Worm (Caenorhabditis elegans) whole organism, L4 larva: ENCODE measurements around the gene Y39A1C.1.

Experiments
- F10B5.3 ChIP-seq: sonication (generic microtip); optimal IDR thresholded peaks from 2 replicates; lab custom pipeline; 2016; ENCODE audit warnings: mild to moderate bottlenecking, missing genetic modification characterization, missing compliant biosample characterization
- F26F4.8 ChIP-seq: fragments of 200-800 bp; sonication (Bioruptor generic); conservative IDR thresholded peaks from 2 replicates; pipeline ENCODE4 v1.3.6; 2022; ENCODE audit warnings: missing genetic modification characterization, missing compliant biosample characterization
- F37D6.2 ChIP-seq: sonication (generic microtip); optimal IDR thresholded peaks from 2 replicates; lab custom pipeline; 2016; ENCODE audit warnings: mild to moderate bottlenecking, missing genetic modification characterization, missing compliant biosample characterization
- F44E2.7 ChIP-seq: fragments of 200-800 bp; sonication (Bioruptor generic); IDR thresholded peaks from 2 replicates; pipeline ENCODE4 v2.1.2; 2022; ENCODE audit warnings: missing genetic modification characterization, missing compliant biosample characterization
- R02D3.7 ChIP-seq: fragments of 150-350 bp; sonication (generic microtip); optimal IDR thresholded peaks from 3 replicates; lab custom pipeline; 2014; ENCODE audit warnings: missing biosample characterization, missing genetic modification characterization
- Y105C5A.15 ChIP-seq: fragments of 200-800 bp; sonication (Bioruptor generic); IDR thresholded peaks from 2 replicates; pipeline ENCODE4 v1.3.6; 2022; ENCODE audit warnings: missing genetic modification characterization, missing compliant biosample characterization
- aly-2 ChIP-seq: sonication (generic microtip); optimal IDR thresholded peaks from 2 replicates; lab custom pipeline; 2018; ENCODE audit warnings: missing biosample characterization, missing genetic modification characterization
- ama-1 ChIP-seq: fragments of 150-350 bp; optimal IDR thresholded peaks from 2 replicates; lab custom pipeline; 2014; ENCODE audit warnings: inconsistent platforms, mixed read lengths
- arid-1 ChIP-seq: fragments of 200-800 bp; sonication (Bioruptor generic); conservative IDR thresholded peaks from 2 replicates; pipeline ENCODE4 v1.3.6; 2022; ENCODE audit warnings: missing genetic modification reagents, missing genetic modification characterization, missing compliant biosample characterization
- attf-4 ChIP-seq: sonication (generic microtip); optimal IDR thresholded peaks from 3 replicates; lab custom pipeline; 2017; ENCODE audit warnings: missing biosample characterization, missing genetic modification characterization
- ceh-20 ChIP-seq: fragments of 200-800 bp; sonication (Bioruptor generic); IDR thresholded peaks from 2 replicates; pipeline ENCODE4 v1.3.6; 2022; ENCODE audit warnings: missing genetic modification reagents, missing genetic modification characterization, missing compliant biosample characterization
- ces-1 ChIP-seq: fragments of 150-350 bp; sonication (generic microtip); optimal IDR thresholded peaks from 4 replicates; lab custom pipeline; 2014; ENCODE audit warnings: missing biosample characterization, missing genetic modification reagents, missing genetic modification characterization
- ctbp-1 ChIP-seq: fragments of 200-800 bp; sonication (Bioruptor generic); IDR thresholded peaks from 2 replicates; pipeline ENCODE4 v1.3.6; 2022; ENCODE audit warnings: missing genetic modification reagents, missing genetic modification characterization, missing compliant biosample characterization
- daf-12 ChIP-seq: fragments of 150-350 bp; optimal IDR thresholded peaks from 2 replicates; lab custom pipeline; 2014; ENCODE audit warnings: missing biosample characterization, missing genetic modification reagents, missing genetic modification characterization
- daf-16 ChIP-seq, 3 experiments: sonication (generic microtip); optimal IDR thresholded peaks; 2 replicates each; lab custom pipeline; 2016 to 2017; ENCODE audit warnings: missing genetic modification characterization in 3 of 3, missing genetic modification reagents in 3 of 3, mild to moderate bottlenecking in 2 of 3, missing compliant biosample characterization in 2 of 3, missing biosample characterization in 1 of 3, moderate library complexity in 1 of 3
- daf-8 ChIP-seq: fragments of 200-800 bp; sonication (Bioruptor generic); IDR thresholded peaks from 2 replicates; pipeline ENCODE4 v1.3.6; 2022; ENCODE audit warnings: missing genetic modification characterization, missing compliant biosample characterization
- dmd-6 ChIP-seq: fragments of 200-800 bp; sonication (Bioruptor generic); IDR thresholded peaks from 2 replicates; pipeline ENCODE4 v1.3.6; 2022; ENCODE audit warnings: missing genetic modification reagents, missing genetic modification characterization, missing compliant biosample characterization
- dpl-1 ChIP-seq: fragments of 150-350 bp; optimal IDR thresholded peaks from 2 replicates; lab custom pipeline; 2014; ENCODE audit warnings: missing biosample characterization, missing genetic modification reagents, missing genetic modification characterization
- egl-27 ChIP-seq: sonication (generic microtip); optimal IDR thresholded peaks from 3 replicates; lab custom pipeline; 2017; ENCODE audit warnings: missing biosample characterization, missing genetic modification reagents, missing genetic modification characterization
- fos-1 ChIP-seq: fragments of 150-350 bp; optimal IDR thresholded peaks from 2 replicates; lab custom pipeline; 2014; ENCODE audit warnings: missing biosample characterization, missing genetic modification characterization
- hlh-11 ChIP-seq: fragments of 200-800 bp; sonication (Bioruptor generic); optimal IDR thresholded peaks from 2 replicates; lab custom pipeline; 2018; ENCODE audit warnings: mild to moderate bottlenecking, missing genetic modification characterization, missing compliant biosample characterization
- lin-1 ChIP-seq: fragments of 200-800 bp; sonication (Bioruptor generic); IDR thresholded peaks from 2 replicates; pipeline ENCODE4 v1.3.6; 2022; ENCODE audit warnings: missing genetic modification reagents, missing genetic modification characterization, missing compliant biosample characterization
- lin-15B ChIP-seq: fragments of 150-350 bp; sonication (generic microtip); optimal IDR thresholded peaks from 3 replicates; lab custom pipeline; 2014; ENCODE audit warnings: missing biosample characterization, missing genetic modification characterization
- lin-38 ChIP-seq: fragments of 200-800 bp; sonication (Bioruptor generic); IDR thresholded peaks from 2 replicates; pipeline ENCODE4 v1.3.6; 2022; ENCODE audit warnings: missing genetic modification reagents, missing genetic modification characterization, missing compliant biosample characterization
- lir-3 ChIP-seq: sonication (generic microtip); optimal IDR thresholded peaks from 2 replicates; lab custom pipeline; 2016; ENCODE audit warnings: mild to moderate bottlenecking, missing genetic modification characterization, missing compliant biosample characterization
- madf-5 ChIP-seq, 2 experiments: fragments of 200-800 bp; sonication (Bioruptor generic); IDR thresholded peaks; 2 replicates each; pipeline ENCODE4 v1.3.6; 2022; ENCODE audit warnings: missing compliant biosample characterization in 2 of 2, missing genetic modification characterization in 2 of 2
- mdl-1 ChIP-seq, 2 experiments: fragments of 150-350 bp in 1 of 2; sonication (generic microtip) in 1 of 2; optimal IDR thresholded peaks; 2 replicates each; lab custom pipeline; 2014 to 2017; ENCODE audit warnings: missing biosample characterization in 2 of 2, missing genetic modification characterization in 2 of 2
- mdt-29 ChIP-seq: fragments of 200-800 bp; sonication (Bioruptor generic); IDR thresholded peaks from 2 replicates; pipeline ENCODE4 v1.3.6; 2022; ENCODE audit warnings: missing genetic modification reagents, missing genetic modification characterization, missing compliant biosample characterization
- mep-1 ChIP-seq: fragments of 150-350 bp; sonication (generic microtip); optimal IDR thresholded peaks from 3 replicates; lab custom pipeline; 2014; ENCODE audit warnings: missing biosample characterization, missing genetic modification characterization
- mxl-2 ChIP-seq: fragments of 200-800 bp; sonication (Bioruptor generic); conservative IDR thresholded peaks from 2 replicates; pipeline ENCODE4 v1.3.6; 2022; ENCODE audit warnings: missing genetic modification reagents, missing genetic modification characterization, missing compliant biosample characterization
- nhr-102 ChIP-seq: sonication (generic microtip); optimal IDR thresholded peaks from 2 replicates; lab custom pipeline; 2016; ENCODE audit warnings: mild to moderate bottlenecking, missing genetic modification characterization, moderate library complexity, missing compliant biosample characterization
- nhr-11 ChIP-seq: fragments of 150-350 bp; optimal IDR thresholded peaks from 2 replicates; lab custom pipeline; 2014; ENCODE audit warnings: missing biosample characterization, missing genetic modification characterization
- nhr-237 ChIP-seq: sonication (generic microtip); optimal IDR thresholded peaks from 2 replicates; lab custom pipeline; 2017; ENCODE audit warnings: missing biosample characterization, missing genetic modification characterization
- nhr-41 ChIP-seq: fragments of 200-800 bp; sonication (Bioruptor generic); IDR thresholded peaks from 2 replicates; pipeline ENCODE4 v1.3.6; 2022; ENCODE audit warnings: missing genetic modification reagents, missing genetic modification characterization, missing compliant biosample characterization
- nhr-42 ChIP-seq: fragments of 200-800 bp; sonication (Bioruptor generic); IDR thresholded peaks from 2 replicates; pipeline ENCODE4 v1.3.6; 2022; ENCODE audit warnings: missing genetic modification characterization, missing compliant biosample characterization
- nhr-48 ChIP-seq: sonication (generic microtip); optimal IDR thresholded peaks from 2 replicates; lab custom pipeline; 2016; ENCODE audit warnings: mild to moderate bottlenecking, missing genetic modification characterization, missing compliant biosample characterization
- nhr-77 ChIP-seq: fragments of 150-350 bp; optimal IDR thresholded peaks from 2 replicates; lab custom pipeline; 2014; ENCODE audit warnings: missing biosample characterization, missing genetic modification characterization
- pha-4 ChIP-seq, 2 experiments: fragments of 150-350 bp in 1 of 2; fragments of 200-800 bp in 1 of 2; sonication (Bioruptor generic) in 1 of 2; IDR thresholded peaks in 1 of 2; optimal IDR thresholded peaks in 1 of 2; 2 replicates each; pipeline versions ENCODE4 v1.3.6 to Lab custom; 2014 to 2022; ENCODE audit warnings: missing genetic modification characterization in 2 of 2, missing genetic modification reagents in 2 of 2, missing biosample characterization in 1 of 2, missing compliant biosample characterization in 1 of 2
- sdz-12 ChIP-seq: fragments of 200-800 bp; sonication (Bioruptor generic); optimal IDR thresholded peaks from 2 replicates; lab custom pipeline; 2018; ENCODE audit warnings: mild to moderate bottlenecking, missing genetic modification characterization, missing compliant biosample characterization
- skn-1 ChIP-seq: fragments of 150-350 bp; optimal IDR thresholded peaks from 2 replicates; lab custom pipeline; 2014; ENCODE audit warnings: missing biosample characterization, missing genetic modification characterization
- snpc-1.2 ChIP-seq: fragments of 200-800 bp; sonication (Bioruptor generic); IDR thresholded peaks from 2 replicates; pipeline ENCODE4 v1.3.6; 2022; ENCODE audit warnings: missing genetic modification reagents, missing genetic modification characterization, missing compliant biosample characterization
- spr-1 ChIP-seq: sonication (generic microtip); optimal IDR thresholded peaks from 2 replicates; lab custom pipeline; 2016; ENCODE audit warnings: mild to moderate bottlenecking, missing genetic modification characterization, missing compliant biosample characterization
- spr-3 ChIP-seq: fragments of 200-800 bp; sonication (Bioruptor generic); optimal IDR thresholded peaks from 2 replicates; lab custom pipeline; 2018; ENCODE audit warnings: mild to moderate bottlenecking, missing genetic modification characterization, missing compliant biosample characterization
- tra-1 ChIP-seq: fragments of 200-800 bp; sonication (Bioruptor generic); IDR thresholded peaks from 2 replicates; pipeline ENCODE4 v1.3.6; 2022; ENCODE audit warnings: missing genetic modification reagents, missing genetic modification characterization, missing compliant biosample characterization
- unc-62 ChIP-seq, 3 experiments: fragments of 150-350 bp in 1 of 3; sonication (generic microtip); optimal IDR thresholded peaks in 2 of 3; peaks in 1 of 3; 1 replicate in 1 of 3; 2 replicates in 2 of 3; lab custom pipeline; 2014 to 2017; ENCODE audit warnings: missing biosample characterization in 3 of 3, missing genetic modification characterization in 3 of 3, missing genetic modification reagents in 3 of 3, missing genotype in 1 of 3
- zfp-3 ChIP-seq: fragments of 200-800 bp; sonication (Bioruptor generic); conservative IDR thresholded peaks from 2 replicates; pipeline ENCODE4 v1.3.6; 2022; ENCODE audit warnings: missing genetic modification reagents, missing genetic modification characterization, missing compliant biosample characterization
- zip-11 ChIP-seq: fragments of 200-800 bp; sonication (Bioruptor generic); IDR thresholded peaks from 2 replicates; pipeline ENCODE4 v1.3.6; 2022; ENCODE audit warnings: missing genetic modification characterization, missing compliant biosample characterization
- zip-2 ChIP-seq: fragments of 150-350 bp; optimal IDR thresholded peaks from 2 replicates; lab custom pipeline; 2014; ENCODE audit warnings: missing biosample characterization, missing genetic modification characterization

The Y39A1C.1 gene

DNA sequence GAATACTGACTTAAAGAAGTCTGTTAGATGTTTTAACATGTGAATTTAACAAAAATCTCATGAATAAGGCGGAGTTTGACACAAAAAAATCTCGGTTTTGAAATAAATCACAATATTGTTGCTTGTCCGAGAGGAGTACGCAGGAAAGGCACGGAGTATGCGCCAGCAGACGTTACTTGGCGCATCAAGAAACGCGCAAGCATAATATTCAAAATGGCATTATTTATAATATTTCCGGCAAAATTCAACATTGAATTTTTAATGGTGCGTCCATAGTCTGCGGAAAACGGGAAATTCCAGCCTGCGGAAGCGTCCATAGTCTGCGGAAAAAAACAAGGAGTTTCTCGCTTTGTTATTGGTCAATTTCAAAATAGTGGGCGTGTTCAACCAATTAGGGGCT, 10.4 kb upstream of the Y39A1C.1 start, which contains the start of gene pde-12 (continued):
- TF ChIP-seq F26F4.8 (no peak), nhr-48 (tag; lab: Kevin White, UChicago) (peak; percentile 43), hlh-11 (tag; lab: Kevin White, UChicago) (no peak), mxl-2 (GFP tag; lab: Robert Waterston, UW) (no peak), arid-1 (GFP tag; lab: Robert Waterston, UW) (0 out of 2 replicates have a peak, but pooled peaks have one; percentile 35), ces-1 (no peak), unc-62 (GFP tag; optimal IDR thresholded peaks at IDR 0.05 in 1 of 2; lab: Kevin White, UChicago) (peak in 1 of 2 experiments; percentile 81), unc-62 (tag; optimal IDR thresholded peaks at IDR 0.05; lab: Kevin White, UChicago) (no peak), zip-2 (tag; lab: Kevin White, UChicago) (peak; percentile 80), skn-1 (tag; lab: Kevin White, UChicago) (no peak), ama-1 (no peak), fos-1 (no peak), attf-4 (no peak), nhr-77 (tag; lab: Kevin White, UChicago) (peak; percentile 61), sdz-12 (GFP tag; lab: Kevin White, UChicago) (no peak), nhr-102 (tag; lab: Kevin White, UChicago) (peak; percentile 86), lin-15B (peak; percentile 40), dmd-6 (GFP tag; lab: Robert Waterston, UW) (no peak), mdl-1 (tag; optimal IDR thresholded peaks at IDR 0.05; lab: Kevin White, UChicago) (no peak), F37D6.2 (tag; lab: Kevin White, UChicago) (peak; percentile 68), nhr-237 (tag; lab: Kevin White, UChicago) (no peak), nhr-11 (tag; lab: Kevin White, UChicago) (peak; percentile 63)
- TF ChIP-seq, all 104 proteins: peak for 44

DNA sequence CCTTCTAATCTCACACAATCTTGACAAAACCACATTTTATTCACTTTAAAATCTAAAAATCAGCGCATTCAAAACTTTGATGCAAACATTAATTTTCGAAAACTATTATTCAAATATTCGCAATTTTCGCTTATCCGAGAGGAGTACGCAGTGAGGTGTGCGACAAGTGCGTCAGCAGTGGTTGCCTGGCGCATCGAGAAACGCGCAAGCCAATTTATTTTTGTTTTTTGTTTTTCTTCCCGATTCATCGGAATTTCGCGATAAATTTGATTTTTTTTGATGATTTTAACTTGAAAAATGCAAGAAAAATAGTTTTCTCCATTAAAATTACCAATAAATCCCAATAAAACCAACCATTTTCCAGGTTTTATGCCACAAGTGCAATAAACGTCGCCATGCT, 6.4 kb upstream of the Y39A1C.1 start, which contains the start of the genes fbxb-85 and hex-3:
fbxb-85 (minus strand) TSS at position 106 of the 400 bp plus-strand sequence.
hex-3 (plus strand) TSS at position 365 of the 400 bp plus-strand sequence.
- TF ChIP-seq daf-12 (tag; lab: Kevin White, UChicago) (no peak), ceh-20 (GFP tag; lab: Robert Waterston, UW) (peak; percentile 92), spr-1 (tag; lab: Kevin White, UChicago) (peak; percentile 92), egl-27 (tag; lab: Kevin White, UChicago) (no peak), ctbp-1 (GFP tag; lab: Robert Waterston, UW) (peak; percentile 84), F10B5.3 (tag; lab: Kevin White, UChicago) (peak; percentile 89), lin-1 (GFP tag; lab: Robert Waterston, UW) (peak; percentile 60), ama-1 (peak; percentile 48), mdt-29 (GFP tag; lab: Robert Waterston, UW) (peak; percentile 70), zfp-3 (peak; percentile 84), daf-16 (GFP tag; optimal IDR thresholded peaks at IDR 0.05; lab: Kevin White, UChicago) (peak; percentile 12 to 89), daf-16 (tag; optimal IDR thresholded peaks at IDR 0.05; lab: Kevin White, UChicago) (peak; percentile 86), madf-5 (GFP tag; IDR thresholded peaks at IDR 0.05; lab: Robert Waterston, UW) (0 out of 4 replicates have a peak, but pooled peaks of 1 of the 2 experiments have one; percentile 38), Y105C5A.15 (GFP tag; lab: Robert Waterston, UW) (no peak), tra-1 (GFP tag; lab: Robert Waterston, UW) (peak; percentile 47; the same call in 1 of the 2 replicates), zip-11 (GFP tag; lab: Robert Waterston, UW) (no peak), F44E2.7 (GFP tag; lab: Robert Waterston, UW) (no peak), zip-2 (tag; lab: Kevin White, UChicago) (peak; percentile 68), R02D3.7 (no peak), mep-1 (tag; lab: Kevin White, UChicago) (peak; percentile 94), spr-3 (GFP tag; lab: Kevin White, UChicago) (peak; percentile 90), snpc-1.2 (GFP tag; lab: Robert Waterston, UW) (peak; percentile 77), dmd-6 (GFP tag; lab: Robert Waterston, UW) (peak; percentile 84), lir-3 (tag; lab: Kevin White, UChicago) (no peak), lin-38 (GFP tag; lab: Robert Waterston, UW) (peak; percentile 93), nhr-42 (GFP tag; lab: Robert Waterston, UW) (peak; percentile 93), aly-2 (no peak), nhr-41 (no peak), dpl-1 (peak; percentile 94), attf-4 (no peak), daf-8 (GFP tag; lab: Robert Waterston, UW) (no peak), mdl-1 (tag; optimal IDR thresholded peaks at IDR 0.05; lab: Kevin White, UChicago) (peak in 1 of 2 experiments; percentile 3), arid-1 (GFP tag; lab: Robert Waterston, UW) (peak; percentile 92), pha-4 (GFP tag; IDR thresholded peaks at IDR 0.05; lab: Robert Waterston, UW) (peak; percentile 83), pha-4 (tag; optimal IDR thresholded peaks at IDR 0.05; lab: Kevin White, UChicago) (no peak), unc-62 (GFP tag; optimal IDR thresholded peaks at IDR 0.05 in 1 of 2; lab: Kevin White, UChicago) (peak in 1 of 2 experiments; percentile 94), unc-62 (tag; optimal IDR thresholded peaks at IDR 0.05; lab: Kevin White, UChicago) (no peak)
